Worm (Caenorhabditis elegans) whole organism, L3 larva: ENCODE measurements around the gene Y48G9A.11.

Source experiments
- lin-39 ChIP-seq: fragments of 150-350 bp; optimal IDR thresholded peaks from 2 replicates; lab custom pipeline; 2018; ENCODE audit warnings: missing biosample characterization, missing genetic modification reagents, missing genetic modification characterization
- unc-62 ChIP-seq: fragments of 150-350 bp; sonication (generic microtip); optimal IDR thresholded peaks from 4 replicates; lab custom pipeline; 2014; ENCODE audit warnings: missing biosample characterization, missing genetic modification reagents, missing genetic modification characterization

DNA sequence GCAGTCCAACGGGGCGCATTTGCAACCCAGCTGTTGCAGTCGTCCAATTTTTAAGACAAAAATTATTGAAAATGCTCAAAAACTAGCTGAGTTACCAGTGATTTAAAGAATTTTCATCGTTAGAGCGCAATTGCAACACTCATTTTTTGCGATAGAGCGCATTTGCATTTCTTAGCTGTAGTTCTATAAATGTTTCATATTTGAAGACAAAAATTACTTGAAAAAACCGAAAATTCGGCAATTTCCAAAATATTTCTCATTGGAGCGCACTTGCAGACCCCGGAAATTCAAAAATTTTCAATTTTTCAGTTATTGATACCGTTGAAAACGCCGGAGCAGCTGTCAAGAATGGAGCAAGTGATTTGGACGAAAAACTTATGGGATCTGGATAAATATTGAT is 4.7 kb downstream of the Y48G9A.11 start:
- no peak for TF ChIP-seq lin-39
- no peak for TF ChIP-seq unc-62 (GFP tag; lab: Kevin White, UChicago)
